Worm (Caenorhabditis elegans): ENCODE measurements around the gene ZK813.2.

DNA sequence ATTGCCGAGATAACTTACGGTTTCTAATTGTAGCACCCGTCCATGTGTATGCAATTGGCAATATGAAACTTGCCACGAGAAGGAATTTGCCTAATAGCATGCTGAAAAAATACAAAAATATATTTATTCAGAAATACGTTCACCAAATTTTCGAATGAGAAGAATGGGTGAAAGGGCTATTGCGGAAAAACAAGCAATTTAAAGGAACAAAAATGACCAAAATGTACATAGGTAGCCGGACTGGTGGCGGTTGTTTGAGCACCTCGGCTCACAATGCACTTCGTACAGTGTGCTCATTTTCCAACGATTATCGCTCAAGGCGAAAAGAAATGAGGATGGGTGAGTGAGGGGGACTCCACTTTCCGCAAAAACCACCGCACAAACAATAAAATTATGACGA lies 43.7 kb upstream of the ZK813.2 start, which contains the start of gene cht-1:
- TF ChIP-seq ets-7 (tag; optimal IDR thresholded peaks at IDR 0.05) = no peak
- no peak for TF ChIP-seq tra-4 (tag; optimal IDR thresholded peaks at IDR 0.05)
- no peak for TF ChIP-seq sea-1 (GFP tag; conservative IDR thresholded peaks at IDR 0.05)
- no peak for TF ChIP-seq ama-1 (optimal IDR thresholded peaks at IDR 0.05)
- TF ChIP-seq tbx-11 (GFP tag; IDR thresholded peaks at IDR 0.05) = no peak
- no peak for TF ChIP-seq ceh-13 (GFP tag; optimal IDR thresholded peaks at IDR 0.05)
- no peak for TF ChIP-seq hmbx-1 (tag; optimal IDR thresholded peaks at IDR 0.05)
- TF ChIP-seq pes-1 (GFP tag; IDR thresholded peaks at IDR 0.05) = no peak
- TF ChIP-seq aly-1 (tag; optimal IDR thresholded peaks at IDR 0.05) = no peak
- no peak for TF ChIP-seq ceh-36 (tag; optimal IDR thresholded peaks at IDR 0.05)

Data from whole organism, early embryonic.